Fruit fly (Drosophila melanogaster) whole organism, embryonic: ENCODE data around the gene CG12948.

Experiments used
- ATbp ChIP-seq: fragments of 200-800 bp; sonication (Bioruptor generic); optimal IDR thresholded peaks from 2 replicates; lab custom pipeline; 2017; ENCODE audit warnings: missing biosample characterization, mild to moderate bottlenecking, missing genetic modification characterization, missing genetic modification reagents
- CG10321 ChIP-seq: fragments of 200-800 bp; sonication (Bioruptor generic); IDR thresholded peaks from 2 replicates; pipeline ENCODE4 v1.3.6; 2022; ENCODE audit warnings: missing biosample characterization, missing genetic modification characterization
- CG10654 ChIP-seq: fragments of 200-800 bp; sonication (Bioruptor generic); optimal IDR thresholded peaks from 2 replicates; lab custom pipeline; 2016; ENCODE audit warnings: missing biosample characterization, missing genetic modification characterization
- CG12391 ChIP-seq: fragments of 200-800 bp; sonication (Bioruptor generic); optimal IDR thresholded peaks from 3 replicates; lab custom pipeline; 2018; ENCODE audit warnings: missing biosample characterization, mild to moderate bottlenecking, missing genetic modification characterization, moderate library complexity
- CG12659 ChIP-seq: fragments of 200-800 bp; sonication (Bioruptor generic); optimal IDR thresholded peaks from 3 replicates; lab custom pipeline; 2017; ENCODE audit warnings: mild to moderate bottlenecking, missing biosample characterization, missing genetic modification reagents, missing genetic modification characterization
- CG12942 ChIP-seq: fragments of 200-800 bp; sonication (Bioruptor generic); optimal IDR thresholded peaks from 3 replicates; lab custom pipeline; 2016; ENCODE audit warnings: missing biosample characterization, missing genetic modification characterization
- CG13775 ChIP-seq: fragments of 200-800 bp; sonication (Bioruptor generic); optimal IDR thresholded peaks from 3 replicates; lab custom pipeline; 2017; ENCODE audit warnings: missing biosample characterization, mild to moderate bottlenecking, missing genetic modification characterization
- CG15601 ChIP-seq: fragments of 200-800 bp; sonication (Bioruptor generic); optimal IDR thresholded peaks from 3 replicates; lab custom pipeline; 2019; ENCODE audit warnings: missing biosample characterization, mild to moderate bottlenecking, missing genetic modification characterization, moderate library complexity
- CG1832 ChIP-seq: fragments of 200-800 bp; sonication (Bioruptor generic); optimal IDR thresholded peaks from 2 replicates; lab custom pipeline; 2017; ENCODE audit warnings: missing biosample characterization, mild to moderate bottlenecking, missing genetic modification characterization, inconsistent platforms
- CG18619 ChIP-seq: fragments of 200-800 bp; sonication (Bioruptor generic); optimal IDR thresholded peaks from 3 replicates; lab custom pipeline; 2017; ENCODE audit warnings: missing biosample characterization, mild to moderate bottlenecking, missing genetic modification characterization
- CG2202 ChIP-seq: fragments of 200-800 bp; sonication (Bioruptor generic); optimal IDR thresholded peaks from 2 replicates; lab custom pipeline; 2018; ENCODE audit warnings: missing biosample characterization, mild to moderate bottlenecking, missing genetic modification characterization
- CG3281 ChIP-seq: fragments of 200-800 bp; sonication (Bioruptor generic); optimal IDR thresholded peaks from 3 replicates; lab custom pipeline; 2017; ENCODE audit warnings: missing biosample characterization, mild to moderate bottlenecking, missing genetic modification characterization
- CG34422 ChIP-seq: fragments of 200-800 bp; sonication (Bioruptor generic); IDR thresholded peaks from 3 replicates; pipeline ENCODE4 v1.3.6; 2022; ENCODE audit warnings: missing biosample characterization, missing genetic modification characterization
- CG3847 ChIP-seq: fragments of 200-800 bp; sonication (Bioruptor generic); IDR thresholded peaks from 2 replicates; pipeline ENCODE4 v1.3.6; 2022; ENCODE audit warnings: missing biosample characterization, missing genetic modification characterization
- CG42726 ChIP-seq: fragments of 200-800 bp; sonication (Bioruptor generic); IDR thresholded peaks from 2 replicates; pipeline ENCODE4 v1.3.6; 2022; ENCODE audit warnings: missing biosample characterization, missing genetic modification characterization; ENCODE audit not compliant: partially characterized antibody
- CG4854 ChIP-seq: fragments of 200-800 bp; sonication (Bioruptor generic); optimal IDR thresholded peaks from 2 replicates; lab custom pipeline; 2016; ENCODE audit warnings: missing biosample characterization, missing genetic modification characterization, inconsistent platforms
- CG6765 ChIP-seq: fragments of 200-800 bp; sonication (Bioruptor generic); optimal IDR thresholded peaks from 3 replicates; lab custom pipeline; 2017; ENCODE audit warnings: missing biosample characterization, mild to moderate bottlenecking, missing genetic modification characterization
- CG7928 ChIP-seq: fragments of 200-800 bp; sonication (Bioruptor generic); optimal IDR thresholded peaks from 2 replicates; lab custom pipeline; 2017; ENCODE audit warnings: missing biosample characterization, mild to moderate bottlenecking, missing genetic modification characterization
- CG8089 ChIP-seq: fragments of 200-800 bp; sonication (Bioruptor generic); optimal IDR thresholded peaks from 3 replicates; lab custom pipeline; 2016; ENCODE audit warnings: missing biosample characterization, missing genetic modification characterization
- CG8290 ChIP-seq, 3 experiments: fragments of 200-800 bp; sonication (Bioruptor generic); optimal IDR thresholded peaks; 2 replicates each; lab custom pipeline; 2016 to 2019; ENCODE audit warnings: missing biosample characterization in 3 of 3, missing genetic modification characterization in 3 of 3, mild to moderate bottlenecking in 2 of 3, moderate library complexity in 1 of 3
- CG8359 ChIP-seq: fragments of 200-800 bp; sonication (Bioruptor generic); optimal IDR thresholded peaks from 2 replicates; lab custom pipeline; 2017; ENCODE audit warnings: missing biosample characterization, mild to moderate bottlenecking, missing genetic modification characterization, borderline replicate concordance
- CG9215 ChIP-seq: fragments of 200-800 bp; sonication (Bioruptor generic); IDR thresholded peaks from 2 replicates; pipeline ENCODE4 v1.3.6; 2022; ENCODE audit warnings: missing biosample characterization, missing genetic modification characterization
- CG9727 ChIP-seq: fragments of 200-800 bp; sonication (Bioruptor generic); optimal IDR thresholded peaks from 3 replicates; lab custom pipeline; 2017; ENCODE audit warnings: missing biosample characterization, mild to moderate bottlenecking, missing genetic modification characterization
- CG9817 ChIP-seq: fragments of 200-800 bp; sonication (Bioruptor generic); optimal IDR thresholded peaks from 2 replicates; lab custom pipeline; 2018; ENCODE audit warnings: missing biosample characterization, mild to moderate bottlenecking, missing genetic modification characterization, moderate library complexity
- CG9876 ChIP-seq: fragments of 200-800 bp; sonication (Bioruptor generic); optimal IDR thresholded peaks from 2 replicates; lab custom pipeline; 2016; ENCODE audit warnings: missing biosample characterization, missing genetic modification characterization
- Dbx ChIP-seq: fragments of 200-800 bp; sonication (Bioruptor generic); IDR thresholded peaks from 3 replicates; pipeline ENCODE4 v1.3.6; 2022; ENCODE audit warnings: missing biosample characterization, missing genetic modification characterization
- Doc2 ChIP-seq: fragments of 200-800 bp; sonication (Bioruptor generic); IDR thresholded peaks from 2 replicates; pipeline ENCODE4 v1.3.6; 2022; ENCODE audit warnings: missing biosample characterization, missing genetic modification characterization
- E2f2 ChIP-seq: fragments of 200-800 bp; sonication (Bioruptor generic); IDR thresholded peaks from 2 replicates; pipeline ENCODE4 v1.3.6; 2022; ENCODE audit warnings: missing biosample characterization, missing genetic modification characterization
- Fer2 ChIP-seq: fragments of 200-800 bp; sonication (Bioruptor generic); optimal IDR thresholded peaks from 2 replicates; lab custom pipeline; 2018; ENCODE audit warnings: missing biosample characterization, mild to moderate bottlenecking, missing genetic modification characterization, moderate library complexity
- HmgD ChIP-seq: fragments of 200-800 bp; sonication (Bioruptor generic); optimal IDR thresholded peaks from 3 replicates; lab custom pipeline; 2016; ENCODE audit warnings: missing biosample characterization, missing genetic modification characterization
- Hr51 ChIP-seq, 2 experiments: fragments of 200-800 bp; sonication (Bioruptor generic); optimal IDR thresholded peaks; 2 replicates in 1 of 2; 3 replicates in 1 of 2; lab custom pipeline; 2016 to 2018; ENCODE audit warnings: missing biosample characterization in 2 of 2, missing genetic modification characterization in 2 of 2, mild to moderate bottlenecking in 1 of 2, moderate library complexity in 1 of 2
- Oli ChIP-seq: fragments of 200-800 bp; sonication (Bioruptor generic); optimal IDR thresholded peaks from 2 replicates; lab custom pipeline; 2018; ENCODE audit warnings: missing biosample characterization, mild to moderate bottlenecking, missing genetic modification characterization, moderate library complexity
- Opbp ChIP-seq: fragments of 200-800 bp; sonication (Bioruptor generic); IDR thresholded peaks from 3 replicates; pipeline ENCODE4 v1.3.6; 2022; ENCODE audit warnings: missing biosample characterization, missing genetic modification characterization; ENCODE audit not compliant: partially characterized antibody
- Rx ChIP-seq: fragments of 200-800 bp; sonication (Bioruptor generic); IDR thresholded peaks from 2 replicates; pipeline ENCODE4 v1.3.6; 2022; ENCODE audit warnings: missing biosample characterization, missing genetic modification characterization
- YL-1 ChIP-seq: fragments of 200-800 bp; sonication (Bioruptor generic); optimal IDR thresholded peaks from 3 replicates; lab custom pipeline; 2017; ENCODE audit warnings: missing biosample characterization, mild to moderate bottlenecking, missing genetic modification characterization
- ac ChIP-seq: fragments of 200-800 bp; sonication (Bioruptor generic); optimal IDR thresholded peaks from 3 replicates; lab custom pipeline; 2017; ENCODE audit warnings: missing biosample characterization, mild to moderate bottlenecking, missing genetic modification characterization
- cad ChIP-seq: fragments of >200 bp; optimal IDR thresholded peaks from 2 replicates; lab custom pipeline; 2017; ENCODE audit warnings: missing biosample characterization, missing genetic modification characterization
- cg ChIP-seq: fragments of 200-800 bp; sonication (Bioruptor generic); optimal IDR thresholded peaks from 3 replicates; lab custom pipeline; 2019; ENCODE audit warnings: missing biosample characterization, mild to moderate bottlenecking, missing genetic modification characterization, moderate library complexity
- ci ChIP-seq: fragments of 200-800 bp; sonication (Bioruptor generic); IDR thresholded peaks from 3 replicates; pipeline ENCODE4 v1.3.6; 2022; ENCODE audit warnings: missing biosample characterization, missing genetic modification characterization
- da ChIP-seq: fragments of 200-800 bp; sonication (Bioruptor generic); optimal IDR thresholded peaks from 2 replicates; lab custom pipeline; 2016; ENCODE audit warnings: missing biosample characterization, missing genetic modification characterization
- grau ChIP-seq: fragments of 200-800 bp; optimal IDR thresholded peaks from 3 replicates; lab custom pipeline; 2019; ENCODE audit warnings: missing biosample characterization, mild to moderate bottlenecking, missing genetic modification characterization, moderate library complexity
- insv ChIP-seq, 2 experiments: fragments of 200-800 bp; sonication (Bioruptor generic); optimal IDR thresholded peaks; 3 replicates each; lab custom pipeline; 2016 to 2018; ENCODE audit warnings: missing biosample characterization in 2 of 2, missing genetic modification characterization in 2 of 2
- kay ChIP-seq: fragments of 200-800 bp; sonication (Bioruptor generic); optimal IDR thresholded peaks from 2 replicates; lab custom pipeline; 2016; ENCODE audit warnings: missing biosample characterization, missing genetic modification characterization
- repo ChIP-seq: fragments of 200-800 bp; sonication (Bioruptor generic); optimal IDR thresholded peaks from 2 replicates; lab custom pipeline; 2016; ENCODE audit warnings: missing biosample characterization, missing genetic modification characterization
- run ChIP-seq: fragments of 200-800 bp; sonication (Bioruptor generic); optimal IDR thresholded peaks from 3 replicates; lab custom pipeline; 2018; ENCODE audit warnings: missing biosample characterization, mild to moderate bottlenecking, missing genetic modification characterization
- so ChIP-seq: fragments of 200-800 bp; sonication (Bioruptor generic); IDR thresholded peaks from 3 replicates; pipeline ENCODE4 v1.3.6; 2022; ENCODE audit warnings: missing biosample characterization, missing genetic modification characterization
- sug ChIP-seq: fragments of 200-800 bp; optimal IDR thresholded peaks from 2 replicates; lab custom pipeline; 2019; ENCODE audit warnings: missing biosample characterization, mild to moderate bottlenecking, missing genetic modification characterization, moderate library complexity
- tio ChIP-seq: fragments of 200-800 bp; sonication (Bioruptor generic); optimal IDR thresholded peaks from 2 replicates; lab custom pipeline; 2017; ENCODE audit warnings: missing biosample characterization, missing genetic modification characterization, inconsistent platforms
- tll ChIP-seq, 2 experiments: fragments of 200-800 bp in 1 of 2; fragments of >200 bp in 1 of 2; sonication (Bioruptor generic) in 1 of 2; optimal IDR thresholded peaks; 2 replicates each; lab custom pipeline; 2017 to 2019; ENCODE audit warnings: missing biosample characterization in 2 of 2, missing genetic modification characterization in 2 of 2, mild to moderate bottlenecking in 1 of 2, moderate library complexity in 1 of 2

Gene CG12948

dm6 chr3R:9791177-9791806, 43.7 kb upstream of the CG12948 start, which contains the start of the genes CG12945 and CG8507 (continued):
- TF ChIP-seq sug = peak; percentile 71
- TF ChIP-seq grau (tag; lab: Kevin White, UChicago) = peak; percentile 63
- peak; percentile 21 for TF ChIP-seq kay (GFP tag; lab: Kevin White, UChicago)
- no peak for TF ChIP-seq ci (GFP tag; lab: Robert Waterston, UW)
- peak; percentile 35 for TF ChIP-seq CG15601 (tag; lab: Kevin White, UChicago)
- TF ChIP-seq Hr51 (GFP tag; optimal IDR thresholded peaks at IDR 0.05; lab: Kevin White, UChicago) = no peak
- peak; percentile 35 for TF ChIP-seq CG12942 (GFP tag; lab: Kevin White, UChicago)
- TF ChIP-seq Oli (tag; lab: Kevin White, UChicago) = peak; percentile 13
- TF ChIP-seq cg (GFP tag; lab: Kevin White, UChicago) = no peak
- no peak for TF ChIP-seq CG10321
- no peak for TF ChIP-seq Fer2 (tag; lab: Kevin White, UChicago)
- TF ChIP-seq HmgD = no peak
- TF ChIP-seq Doc2 (GFP tag; lab: Robert Waterston, UW) = no peak
- TF ChIP-seq CG4854 = no peak
- TF ChIP-seq CG3281 (GFP tag; lab: Kevin White, UChicago) = peak; percentile 17
- peak; percentile 68 for TF ChIP-seq CG12659
- TF ChIP-seq Dbx (GFP tag; lab: Robert Waterston, UW) = 0 out of 3 replicates have a peak, but pooled peaks have one; percentile 18
- TF ChIP-seq tll (GFP tag; optimal IDR thresholded peaks at IDR 0.05; lab: Kevin White, UChicago) = peak in 1 of 2 experiments; percentile 47
- TF ChIP-seq CG42726 (GFP tag; lab: Robert Waterston, UW) = no peak
- TF ChIP-seq CG8359 (GFP tag; lab: Kevin White, UChicago) = no peak
- TF ChIP-seq run (tag; lab: Kevin White, UChicago) = no peak
- TF ChIP-seq CG9817 (tag; lab: Kevin White, UChicago) = peak; percentile 62
- no peak for TF ChIP-seq CG6765 (GFP tag; lab: Kevin White, UChicago)
- peak; percentile 45 for TF ChIP-seq CG8290 (GFP tag; optimal IDR thresholded peaks at IDR 0.05; lab: Kevin White, UChicago)
- no peak for TF ChIP-seq CG8290 (tag; optimal IDR thresholded peaks at IDR 0.05; lab: Kevin White, UChicago)
- no peak for TF ChIP-seq cad (GFP tag; lab: Kevin White, UChicago)
- no peak for TF ChIP-seq CG2202 (tag; lab: Kevin White, UChicago)
- TF ChIP-seq YL-1 = peak; percentile 47
- peak; percentile 58 for TF ChIP-seq CG13775
- TF ChIP-seq so (GFP tag; lab: Robert Waterston, UW) = no peak
- TF ChIP-seq CG3847 (GFP tag; lab: Robert Waterston, UW) = peak; percentile 81
- peak; percentile 14 for TF ChIP-seq CG18619
- TF ChIP-seq tio = no peak
- 0 out of 2 replicates have a peak, but pooled peaks have one; percentile 31 for TF ChIP-seq E2f2 (GFP tag; lab: Robert Waterston, UW)
- peak; percentile 29; the same call in 1 of the 2 replicates for TF ChIP-seq CG9215 (GFP tag; lab: Robert Waterston, UW)
- TF ChIP-seq Rx (GFP tag; lab: Robert Waterston, UW) = no peak
- TF ChIP-seq Opbp (GFP tag; lab: Robert Waterston, UW) = no peak
- TF ChIP-seq CG9727 = peak; percentile 42
- no peak for TF ChIP-seq CG1832 (GFP tag; lab: Kevin White, UChicago)
- no peak for TF ChIP-seq ATbp (GFP tag; lab: Kevin White, UChicago)
- TF ChIP-seq CG9876 (GFP tag; lab: Kevin White, UChicago) = no peak
- TF ChIP-seq repo (GFP tag; lab: Kevin White, UChicago) = no peak
- no peak for TF ChIP-seq ac (GFP tag; lab: Kevin White, UChicago)
- TF ChIP-seq da (GFP tag; lab: Kevin White, UChicago) = no peak
- peak; percentile 62 for TF ChIP-seq CG12391
- TF ChIP-seq CG7928 (GFP tag; lab: Kevin White, UChicago) = no peak
- TF ChIP-seq CG10654 = peak; percentile 4
- no peak for TF ChIP-seq CG8089 (GFP tag; lab: Kevin White, UChicago)
- no peak for TF ChIP-seq CG34422 (GFP tag; lab: Robert Waterston, UW)
- TF ChIP-seq insv (GFP tag; optimal IDR thresholded peaks at IDR 0.05; lab: Kevin White, UChicago) = no peak
